Worm (Caenorhabditis elegans): ENCODE data around the gene T13F3.6.

T13F3.6 gene

DNA sequence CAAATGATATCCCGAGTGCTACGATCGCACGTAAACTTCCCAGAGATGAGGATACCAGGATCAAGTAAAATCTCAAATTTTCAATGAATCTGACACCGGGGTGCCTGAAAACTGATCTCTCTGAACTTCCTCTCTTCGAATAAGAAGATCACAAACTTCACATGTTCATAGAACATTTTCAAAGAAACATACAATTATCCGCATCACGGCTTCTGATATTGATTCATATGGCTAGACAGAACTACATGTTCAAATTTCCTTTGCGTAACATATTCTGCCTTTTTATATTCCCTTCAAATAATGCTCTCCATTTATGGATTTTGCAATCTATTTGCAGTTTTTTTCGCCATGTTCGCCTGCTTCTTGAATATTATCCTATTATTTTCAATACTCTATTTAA is 26.0 kb upstream of the T13F3.6 start, which contains the start of gene srbc-83:
TSS of gene srbc-83 (plus strand) at position 301 of the 400 bp plus-strand sequence.
- no peak for TF ChIP-seq mep-1 (tag; optimal IDR thresholded peaks at IDR 0.05)
- TF ChIP-seq nhr-11 (tag; optimal IDR thresholded peaks at IDR 0.05), result no peak
- TF ChIP-seq efl-1 (optimal IDR thresholded peaks at IDR 0.05), result no peak
- TF ChIP-seq efl-1 (GFP tag; optimal IDR thresholded peaks at IDR 0.05 in 1 of 2), result no peak
- no peak for TF ChIP-seq unc-130 (tag; optimal IDR thresholded peaks at IDR 0.05)
- TF ChIP-seq C04F5.9 (tag; optimal IDR thresholded peaks at IDR 0.05), result no peak
- TF ChIP-seq nhr-84 (tag; optimal IDR thresholded peaks at IDR 0.05), result no peak
- no peak for TF ChIP-seq nhr-90 (tag; optimal IDR thresholded peaks at IDR 0.05; ENCODE audit: poor library complexity)
- TF ChIP-seq skn-1 (tag; optimal IDR thresholded peaks at IDR 0.05), result no peak
- TF ChIP-seq hlh-17 (GFP tag; optimal IDR thresholded peaks at IDR 0.05; ENCODE audit: borderline replicate concordance), result no peak

DNA sequence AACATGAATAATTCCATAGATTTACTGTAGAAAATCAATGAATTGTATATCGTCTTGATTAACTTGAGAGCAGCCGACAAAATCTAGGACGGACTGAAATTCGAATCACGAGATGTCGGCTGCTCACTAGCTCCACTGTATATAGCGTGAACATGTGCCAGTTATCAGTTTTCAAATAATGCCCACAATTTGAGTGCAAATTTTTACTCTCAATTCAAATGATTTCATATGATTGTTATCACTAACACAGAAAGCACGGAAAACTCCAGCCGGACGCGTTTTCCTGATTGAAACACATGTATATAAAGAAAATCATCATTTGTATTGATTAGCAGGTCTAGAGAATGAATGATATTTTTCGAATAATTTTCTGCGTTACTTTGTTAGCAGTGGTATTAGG is 21.4 kb upstream of the T13F3.6 start, which contains the start of gene oac-5:
TSS of gene oac-5 (plus strand) at position 301 of the 400 bp plus-strand sequence.
- TF ChIP-seq efl-1 (optimal IDR thresholded peaks at IDR 0.05), result no peak
- no peak for TF ChIP-seq efl-1 (GFP tag; optimal IDR thresholded peaks at IDR 0.05 in 1 of 2)
- TF ChIP-seq elt-2 (tag; optimal IDR thresholded peaks at IDR 0.05), result peak; percentile 23
- no peak for TF ChIP-seq nhr-12 (tag; optimal IDR thresholded peaks at IDR 0.05)

DNA sequence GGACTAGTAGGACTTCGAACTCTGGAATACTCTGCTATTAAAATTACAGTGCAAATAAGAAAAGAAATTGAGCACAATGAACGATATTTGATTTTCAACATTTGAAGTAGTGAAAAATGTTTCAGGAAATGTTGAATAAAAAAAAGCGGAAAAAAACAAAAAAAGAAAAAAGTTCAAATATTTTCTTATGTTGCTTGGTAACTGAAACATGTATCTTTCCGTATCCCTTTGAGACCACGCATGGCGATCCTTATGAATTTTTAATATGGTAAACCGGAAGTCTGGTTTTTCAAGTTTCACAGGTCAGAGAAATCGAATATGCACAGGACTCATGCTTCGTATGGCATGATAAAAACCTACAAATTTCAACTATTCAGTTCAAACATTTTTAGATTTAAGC is 16.6 kb upstream of the T13F3.6 start, which contains the start of gene F28G4.3:
TSS of gene F28G4.3 (minus strand) at position 101 of the 400 bp plus-strand sequence.
- TF ChIP-seq F16B12.6 (tag; optimal IDR thresholded peaks at IDR 0.05) (no peak), unc-30 (tag; optimal IDR thresholded peaks at IDR 0.05) (no peak), nhr-19 (GFP tag; conservative IDR thresholded peaks at IDR 0.05) (no peak), efl-3 (GFP tag; optimal IDR thresholded peaks at IDR 0.05) (no peak), unc-130 (tag; optimal IDR thresholded peaks at IDR 0.05) (no peak), C34B4.2 (tag; optimal IDR thresholded peaks at IDR 0.05) (no peak), pag-3 (tag; optimal IDR thresholded peaks at IDR 0.05; ENCODE audit: borderline replicate concordance, insufficient read depth) (no peak), egl-13 (tag; optimal IDR thresholded peaks at IDR 0.05) (no peak), ztf-11 (tag; optimal IDR thresholded peaks at IDR 0.05) (no peak), hpl-2 (GFP tag; optimal IDR thresholded peaks at IDR 0.05) (no peak), fkh-10 (GFP tag; optimal IDR thresholded peaks at IDR 0.05) (no peak), elt-3 (tag; optimal IDR thresholded peaks at IDR 0.05) (no peak), ztf-4 (tag; optimal IDR thresholded peaks at IDR 0.05) (no peak), fkh-8 (tag; optimal IDR thresholded peaks at IDR 0.05) (no peak), pqm-1 (tag; optimal IDR thresholded peaks at IDR 0.05) (no peak), hlh-4 (tag; optimal IDR thresholded peaks at IDR 0.05) (no peak)

DNA sequence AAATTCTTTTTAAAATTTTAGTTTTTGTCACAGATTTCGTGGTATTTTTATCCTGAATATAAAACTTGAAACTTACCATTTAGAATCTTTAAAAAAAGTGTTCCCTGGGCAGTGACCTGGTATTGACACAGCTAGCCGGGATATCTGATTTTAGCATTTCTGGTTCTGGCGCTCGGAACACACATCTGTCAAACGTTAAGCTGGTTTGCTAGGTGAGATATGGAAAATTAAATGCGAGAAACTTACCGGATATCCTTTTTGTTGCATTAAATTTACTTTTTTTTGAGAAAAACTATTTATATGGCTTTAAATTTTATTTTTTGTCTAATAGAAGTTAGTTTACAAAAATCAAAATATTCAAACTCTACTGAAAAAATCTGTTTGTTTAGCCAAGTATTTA is 14.8 kb upstream of the T13F3.6 start, which contains the start of gene F28G4.4:
TSS of gene F28G4.4 (minus strand) at position 101 of the 400 bp plus-strand sequence.
- no peak for TF ChIP-seq nhr-28 (tag; optimal IDR thresholded peaks at IDR 0.05)
- TF ChIP-seq aha-1 (tag; optimal IDR thresholded peaks at IDR 0.05), result no peak
- no peak for TF ChIP-seq nhr-19 (GFP tag; conservative IDR thresholded peaks at IDR 0.05)
- TF ChIP-seq ceh-82 (tag; optimal IDR thresholded peaks at IDR 0.05), result no peak
- TF ChIP-seq nhr-77 (tag; optimal IDR thresholded peaks at IDR 0.05), result no peak
- TF ChIP-seq pag-3 (tag; optimal IDR thresholded peaks at IDR 0.05; ENCODE audit: borderline replicate concordance, insufficient read depth), result no peak
- TF ChIP-seq mef-2 (tag; optimal IDR thresholded peaks at IDR 0.05), result no peak
- no peak for TF ChIP-seq sox-4 (tag; optimal IDR thresholded peaks at IDR 0.05)
- no peak for TF ChIP-seq ceh-8 (GFP tag; optimal IDR thresholded peaks at IDR 0.05)
- TF ChIP-seq vab-15 (tag; optimal IDR thresholded peaks at IDR 0.05), result no peak
- TF ChIP-seq nhr-76 (tag; optimal IDR thresholded peaks at IDR 0.05), result no peak
- no peak for TF ChIP-seq C16A3.4 (tag; optimal IDR thresholded peaks at IDR 0.05)
- no peak for TF ChIP-seq unc-86 (tag; optimal IDR thresholded peaks at IDR 0.05)
- no peak for TF ChIP-seq ceh-63 (GFP tag; optimal IDR thresholded peaks at IDR 0.05)
- no peak for TF ChIP-seq pax-3 (tag; optimal IDR thresholded peaks at IDR 0.05)
- no peak for TF ChIP-seq ceh-88 (GFP tag; IDR thresholded peaks at IDR 0.05)
- no peak for TF ChIP-seq lin-13 (GFP tag; optimal IDR thresholded peaks at IDR 0.05)

All from whole organism, L1 larva.